Fruit fly (Drosophila melanogaster) whole organism, pupa: ENCODE results near the gene Pdhb.
A peak's percentile ranks its signal among the peaks of the same experiment; 100 is the strongest.

ENCODE experiments used
- CG10348 ChIP-seq: fragments of 200-800 bp; sonication (Bioruptor generic); IDR thresholded peaks from 2 replicates; pipeline ENCODE4 v1.3.6; 2022; ENCODE audit warnings: missing biosample characterization, missing genetic modification characterization
- CG12605 ChIP-seq: fragments of 200-800 bp; sonication (Bioruptor generic); IDR thresholded peaks from 2 replicates; pipeline ENCODE4 v1.3.6; 2022; ENCODE audit warnings: missing biosample characterization, missing genetic modification characterization
- CG13204 ChIP-seq: fragments of 200-800 bp; sonication (Bioruptor generic); optimal IDR thresholded peaks from 2 replicates; lab custom pipeline; 2018; ENCODE audit warnings: missing biosample characterization, mild to moderate bottlenecking, missing genetic modification characterization, moderate library complexity
- CG14655 ChIP-seq: fragments of 200-800 bp; sonication (Bioruptor generic); optimal IDR thresholded peaks from 3 replicates; lab custom pipeline; 2017; ENCODE audit warnings: mild to moderate bottlenecking, missing biosample characterization, missing genetic modification reagents, missing genetic modification characterization
- CG15710 ChIP-seq: fragments of 200-800 bp; sonication (Bioruptor generic); optimal IDR thresholded peaks from 2 replicates; lab custom pipeline; 2018; ENCODE audit warnings: missing biosample characterization, mild to moderate bottlenecking, missing genetic modification characterization, moderate library complexity
- CG17806 ChIP-seq: fragments of 200-800 bp; sonication (Bioruptor generic); optimal IDR thresholded peaks from 2 replicates; lab custom pipeline; 2018; ENCODE audit warnings: missing biosample characterization, mild to moderate bottlenecking, missing genetic modification characterization, moderate library complexity
- CG32121 ChIP-seq: fragments of 200-800 bp; sonication (Bioruptor generic); IDR thresholded peaks from 2 replicates; pipeline ENCODE4 v1.3.6; 2022; ENCODE audit warnings: missing biosample characterization, missing genetic modification characterization
- CG34367 ChIP-seq: fragments of 200-800 bp; sonication (Bioruptor generic); optimal IDR thresholded peaks from 2 replicates; lab custom pipeline; 2018; ENCODE audit warnings: missing biosample characterization, mild to moderate bottlenecking, missing genetic modification characterization
- CG4496 ChIP-seq: fragments of 200-800 bp; sonication (Bioruptor generic); IDR thresholded peaks from 3 replicates; pipeline ENCODE4 v1.3.6; 2022; ENCODE audit warnings: missing biosample characterization, missing genetic modification characterization
- CG8159 ChIP-seq: fragments of 200-800 bp; sonication (Bioruptor generic); optimal IDR thresholded peaks from 3 replicates; lab custom pipeline; 2018; ENCODE audit warnings: missing biosample characterization, mild to moderate bottlenecking, missing genetic modification characterization, moderate library complexity
- CG8301 ChIP-seq: fragments of 200-800 bp; sonication (Bioruptor generic); optimal IDR thresholded peaks from 2 replicates; lab custom pipeline; 2018; ENCODE audit warnings: missing biosample characterization, mild to moderate bottlenecking, missing genetic modification characterization
- CG9948 ChIP-seq: fragments of 200-800 bp; sonication (Bioruptor generic); optimal IDR thresholded peaks from 2 replicates; lab custom pipeline; 2018; ENCODE audit warnings: missing biosample characterization, mild to moderate bottlenecking, missing genetic modification characterization, moderate library complexity
- D1 ChIP-seq: fragments of 200-800 bp; sonication (Bioruptor generic); optimal IDR thresholded peaks from 2 replicates; lab custom pipeline; 2018; ENCODE audit warnings: missing biosample characterization, mild to moderate bottlenecking, missing genetic modification characterization, moderate library complexity
- EcR ChIP-seq: fragments of 200-800 bp; sonication (Bioruptor generic); optimal IDR thresholded peaks from 3 replicates; lab custom pipeline; 2019; ENCODE audit warnings: missing biosample characterization, missing genetic modification characterization, mild to moderate bottlenecking, moderate library complexity, missing genetic modification reagents
- Ets98B ChIP-seq: fragments of 200-800 bp; sonication (Bioruptor generic); IDR thresholded peaks from 2 replicates; pipeline ENCODE4 v1.3.6; 2022; ENCODE audit warnings: missing biosample characterization, missing genetic modification characterization
- Pif1A ChIP-seq: fragments of 200-800 bp; sonication (Bioruptor generic); optimal IDR thresholded peaks from 3 replicates; lab custom pipeline; 2016; ENCODE audit warnings: missing biosample characterization, missing genetic modification characterization
- Pif1B ChIP-seq: fragments of 200-800 bp; sonication (Bioruptor generic); optimal IDR thresholded peaks from 3 replicates; lab custom pipeline; 2016; ENCODE audit warnings: missing biosample characterization, missing genetic modification characterization
- Snoo ChIP-seq: fragments of 200-800 bp; sonication (Bioruptor generic); optimal IDR thresholded peaks from 3 replicates; lab custom pipeline; 2017; ENCODE audit warnings: missing biosample characterization, mild to moderate bottlenecking, missing genetic modification characterization, inconsistent platforms
- fd96Ca ChIP-seq: fragments of 200-800 bp; sonication (Bioruptor generic); IDR thresholded peaks from 3 replicates; pipeline ENCODE4 v1.3.6; 2022; ENCODE audit warnings: missing biosample characterization, missing genetic modification characterization
- gl ChIP-seq: fragments of 200-800 bp; sonication (Bioruptor generic); optimal IDR thresholded peaks from 2 replicates; lab custom pipeline; 2018; ENCODE audit warnings: missing biosample characterization, mild to moderate bottlenecking, missing genetic modification characterization
- rn ChIP-seq: fragments of 200-800 bp; sonication (Bioruptor generic); IDR thresholded peaks from 2 replicates; pipeline ENCODE4 v1.3.6; 2022; ENCODE audit warnings: missing biosample characterization, missing genetic modification characterization

The Pdhb gene

DNA sequence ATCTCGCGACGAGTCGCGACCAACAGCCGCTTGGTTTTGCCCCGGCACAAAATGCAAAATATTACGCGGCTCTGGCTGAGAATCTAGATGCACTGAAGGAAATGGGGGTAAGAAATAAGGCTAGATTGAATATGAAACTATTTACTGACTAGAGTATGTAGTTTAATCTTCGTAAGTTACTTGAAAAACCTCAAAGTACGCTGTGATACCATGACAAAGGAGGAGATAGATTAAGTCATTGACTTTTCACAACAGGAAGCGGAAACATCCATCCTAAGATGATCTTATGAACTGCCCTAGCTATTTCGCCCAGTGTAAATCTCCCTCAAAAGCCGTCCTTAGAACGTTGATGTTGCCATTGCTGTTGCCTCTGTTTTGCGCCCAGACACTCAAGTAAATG lies 18.7 kb upstream of the Pdhb start:
- TF ChIP-seq CG15710 (peak; percentile 66), D1 (tag; lab: Kevin White, UChicago) (peak; percentile 27), CG17806 (tag; lab: Kevin White, UChicago) (peak; percentile 81), CG13204 (GFP tag; lab: Kevin White, UChicago) (peak; percentile 17), CG32121 (GFP tag; lab: Robert Waterston, UW) (peak; percentile 27; the same call in 1 of the 2 replicates), CG9948 (tag; lab: Kevin White, UChicago) (peak; percentile 81), CG10348 (no peak), Snoo (peak; percentile 8), Ets98B (no peak; the same call in 1 of the 2 replicates), rn (no peak), CG34367 (tag; lab: Kevin White, UChicago) (peak; percentile 70), CG14655 (peak; percentile 88), CG8301 (tag; lab: Kevin White, UChicago) (peak; percentile 84), fd96Ca (GFP tag; lab: Robert Waterston, UW) (peak; percentile 79), EcR (no peak), Pif1B (peak; percentile 32), Pif1A (GFP tag; lab: Kevin White, UChicago) (peak; percentile 65), CG8159 (peak; percentile 78), gl (tag; lab: Kevin White, UChicago) (peak; percentile 57), CG12605 (GFP tag; lab: Robert Waterston, UW) (peak; percentile 48; the same call in 1 of the 2 replicates), CG4496 (peak; percentile 62; the same call in 1 of the 3 replicates)
- TF ChIP-seq, all 21 proteins: peak for 17

DNA sequence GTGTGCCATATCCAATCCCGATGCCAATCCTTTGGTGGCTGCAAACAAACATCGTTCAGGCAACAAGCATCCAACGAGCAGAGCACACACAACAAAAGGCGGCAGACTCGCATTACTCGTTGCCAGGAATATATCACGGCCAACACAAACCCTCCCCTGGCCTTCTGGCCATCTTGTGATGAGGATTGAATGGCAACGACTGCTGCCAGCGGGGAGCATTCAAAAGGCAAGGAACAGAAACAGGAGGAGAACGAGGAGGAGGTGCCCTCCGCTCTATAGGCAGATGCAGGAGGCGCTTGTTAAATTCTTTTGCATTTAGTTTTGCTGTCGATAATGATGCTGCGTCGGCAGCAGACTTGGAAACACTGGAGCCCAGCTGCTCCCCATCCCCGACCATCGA lies 17.3 kb upstream of the Pdhb start:
- peak; percentile 19; the same call in 1 of the 3 replicates for TF ChIP-seq CG4496
- no peak for TF ChIP-seq CG9948 (tag; lab: Kevin White, UChicago)
- TF ChIP-seq EcR, result peak; percentile 51
- TF ChIP-seq CG8301 (tag; lab: Kevin White, UChicago), result no peak
- TF ChIP-seq Ets98B, result no peak
- no peak for TF ChIP-seq Pif1B
- TF ChIP-seq Snoo, result no peak
- peak; percentile 42 for TF ChIP-seq CG13204 (GFP tag; lab: Kevin White, UChicago)
- TF ChIP-seq, all 21 proteins: peak for 3

DNA sequence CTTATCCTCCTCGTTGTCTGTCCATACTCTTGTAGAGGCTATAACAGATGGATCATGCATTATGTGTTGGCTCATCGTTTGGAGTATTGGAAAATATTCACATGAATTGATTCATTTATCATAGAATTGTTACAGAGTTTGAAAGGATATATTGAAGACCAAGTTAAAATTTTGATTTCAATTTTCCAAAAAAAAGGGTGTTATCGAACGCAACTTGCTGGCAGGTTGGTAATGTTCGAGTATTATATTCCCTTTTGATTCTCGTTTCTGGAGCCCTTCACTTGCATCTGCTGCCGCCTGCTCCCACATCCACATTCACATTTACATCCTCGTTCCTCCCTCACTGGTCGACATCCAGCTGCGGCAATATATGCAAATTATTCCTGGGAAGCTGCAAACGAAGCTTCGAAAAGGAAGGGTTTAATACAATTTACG lies 16.8 kb upstream of the Pdhb start:
- TF ChIP-seq Pif1B (no peak), D1 (tag; lab: Kevin White, UChicago) (no peak), CG13204 (GFP tag; lab: Kevin White, UChicago) (no peak), EcR (no peak), CG34367 (tag; lab: Kevin White, UChicago) (peak; percentile 86), gl (tag; lab: Kevin White, UChicago) (peak; percentile 71), rn (0 out of 2 replicates have a peak, but pooled peaks have one; percentile 23), fd96Ca (GFP tag; lab: Robert Waterston, UW) (0 out of 3 replicates have a peak, but pooled peaks have one; percentile 39), CG12605 (GFP tag; lab: Robert Waterston, UW) (peak; percentile 34; the same call in 1 of the 2 replicates), Ets98B (peak; percentile 48), CG8159 (peak; percentile 87), CG4496 (peak; percentile 75), CG17806 (tag; lab: Kevin White, UChicago) (peak; percentile 83), Pif1A (GFP tag; lab: Kevin White, UChicago) (no peak), CG14655 (no peak), CG15710 (peak; percentile 90), CG8301 (tag; lab: Kevin White, UChicago) (no peak), Snoo (no peak), CG32121 (GFP tag; lab: Robert Waterston, UW) (no peak), CG9948 (tag; lab: Kevin White, UChicago) (peak; percentile 78), CG10348 (no peak)

DNA sequence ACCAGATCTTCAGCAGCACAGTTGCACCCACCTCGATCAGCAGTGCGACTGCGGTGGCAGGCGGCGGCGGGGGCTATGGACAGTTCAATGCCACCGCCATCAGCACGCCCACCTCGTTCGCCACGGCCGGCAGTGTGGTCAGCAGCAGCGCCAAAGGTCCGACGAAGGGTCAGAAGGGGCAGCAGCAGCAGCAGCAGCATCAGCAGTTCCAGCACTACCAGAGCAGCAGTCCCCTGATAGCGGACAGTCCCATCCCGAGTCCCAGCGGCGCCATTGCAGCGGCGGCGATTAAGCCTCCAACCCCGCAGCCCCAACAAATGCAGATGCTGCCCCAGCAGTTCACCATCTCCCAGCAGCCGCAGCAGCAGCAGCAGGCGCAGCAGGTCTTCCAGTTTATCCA lies 14.8 kb upstream of the Pdhb start:
- no peak for TF ChIP-seq CG14655
- no peak for TF ChIP-seq CG32121 (GFP tag; lab: Robert Waterston, UW)
- TF ChIP-seq Ets98B, result no peak
- no peak for TF ChIP-seq D1 (tag; lab: Kevin White, UChicago)
- TF ChIP-seq Snoo, result no peak
- no peak for TF ChIP-seq fd96Ca (GFP tag; lab: Robert Waterston, UW)
- TF ChIP-seq Pif1A (GFP tag; lab: Kevin White, UChicago), result no peak
- no peak for TF ChIP-seq CG15710
- TF ChIP-seq CG8301 (tag; lab: Kevin White, UChicago), result no peak
- TF ChIP-seq, all 21 proteins: peak for 0

DNA sequence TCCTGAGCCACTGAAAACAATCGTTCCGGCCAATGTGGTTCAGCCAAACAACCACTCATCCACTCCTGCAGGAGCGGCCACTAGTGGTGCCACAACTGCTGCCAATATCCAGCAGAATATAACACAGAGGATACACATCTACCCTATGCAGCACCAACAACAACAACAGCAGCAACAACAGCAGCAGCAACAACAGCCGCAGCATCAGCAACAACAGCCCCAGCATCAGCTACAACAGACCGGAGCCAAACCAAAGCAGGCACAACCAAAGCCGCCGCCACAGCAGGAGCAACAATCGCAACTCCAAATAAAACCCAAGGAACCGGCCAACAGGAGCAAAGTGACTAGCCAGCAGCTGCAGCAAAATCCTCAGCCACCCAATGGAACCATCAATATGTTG lies 9.6 kb upstream of the Pdhb start:
- TF ChIP-seq CG32121 (GFP tag; lab: Robert Waterston, UW), result no peak
- no peak for TF ChIP-seq CG4496
- no peak for TF ChIP-seq CG14655

DNA sequence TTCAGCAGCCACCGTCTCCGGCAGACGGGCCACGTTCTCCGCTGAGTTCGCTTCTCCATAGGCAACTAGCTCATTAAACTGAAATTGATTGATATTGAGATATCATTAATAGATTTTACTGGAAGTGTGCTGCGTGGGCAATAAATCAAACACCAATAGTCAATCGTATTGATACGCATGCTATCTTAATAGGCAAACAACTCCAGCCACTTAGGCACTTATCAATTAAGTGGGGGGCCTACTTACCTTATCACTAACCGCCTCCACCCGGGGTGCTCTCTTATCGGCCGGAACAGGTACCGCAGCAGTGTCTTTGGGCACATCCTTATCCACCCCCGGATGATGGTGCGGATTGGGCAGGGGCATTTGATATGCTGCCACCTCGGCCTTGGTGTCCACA lies 1.1 kb upstream of the Pdhb start:
- no peak for TF ChIP-seq CG14655
- TF ChIP-seq CG15710, result no peak
- TF ChIP-seq CG17806 (tag; lab: Kevin White, UChicago), result no peak
- TF ChIP-seq CG34367 (tag; lab: Kevin White, UChicago), result no peak
- no peak for TF ChIP-seq CG12605 (GFP tag; lab: Robert Waterston, UW)
- TF ChIP-seq CG9948 (tag; lab: Kevin White, UChicago), result no peak
- no peak for TF ChIP-seq CG8301 (tag; lab: Kevin White, UChicago)
- TF ChIP-seq gl (tag; lab: Kevin White, UChicago), result no peak
- no peak for TF ChIP-seq CG8159
- no peak for TF ChIP-seq CG10348

DNA sequence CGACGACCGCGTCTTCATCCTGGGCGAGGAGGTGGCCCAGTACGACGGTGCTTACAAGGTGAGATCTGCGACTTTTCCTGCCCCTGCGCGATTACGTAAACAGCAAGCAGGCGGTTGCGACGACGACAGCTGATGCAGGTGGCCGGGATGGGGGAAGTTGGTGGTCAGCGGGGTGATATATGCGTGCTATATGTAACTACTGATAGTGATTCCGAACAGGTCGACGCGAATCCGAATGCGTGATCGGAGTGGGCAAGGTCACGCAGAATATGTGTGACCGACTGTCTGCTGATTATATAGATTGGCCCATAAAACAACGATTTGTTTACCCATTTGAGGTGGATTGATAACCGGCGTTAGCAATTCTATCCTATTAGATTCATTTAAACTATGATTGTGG lies 521 bp downstream of the Pdhb start:
- TF ChIP-seq Pif1B, result no peak
- TF ChIP-seq rn, result no peak
- TF ChIP-seq CG14655, result no peak
- no peak for TF ChIP-seq fd96Ca (GFP tag; lab: Robert Waterston, UW)
- TF ChIP-seq gl (tag; lab: Kevin White, UChicago), result no peak
- TF ChIP-seq CG10348, result no peak
- TF ChIP-seq EcR, result no peak
- no peak for TF ChIP-seq CG15710
- TF ChIP-seq CG4496, result no peak
- no peak for TF ChIP-seq CG13204 (GFP tag; lab: Kevin White, UChicago)
- no peak for TF ChIP-seq Snoo
- no peak for TF ChIP-seq CG9948 (tag; lab: Kevin White, UChicago)
- TF ChIP-seq CG12605 (GFP tag; lab: Robert Waterston, UW), result no peak
- TF ChIP-seq CG17806 (tag; lab: Kevin White, UChicago), result no peak
- no peak for TF ChIP-seq Pif1A (GFP tag; lab: Kevin White, UChicago)
- no peak for TF ChIP-seq CG34367 (tag; lab: Kevin White, UChicago)
- TF ChIP-seq CG8159, result no peak
- no peak for TF ChIP-seq CG8301 (tag; lab: Kevin White, UChicago)
